Worm (Caenorhabditis elegans): Measurements from ENCODE around the gene T23B5.4.

ce11 chrIV:12674700-12675099 lies at the start of gene T23B5.4:
- TF ChIP-seq tbx-2 (tag; optimal IDR thresholded peaks at IDR 0.05) (no peak), unc-130 (tag; optimal IDR thresholded peaks at IDR 0.05) (no peak), Y116A8C.19 (tag; optimal IDR thresholded peaks at IDR 0.05; ENCODE audit: borderline replicate concordance) (no peak), ceh-8 (GFP tag; optimal IDR thresholded peaks at IDR 0.05) (no peak), snpc-4 (tag; optimal IDR thresholded peaks at IDR 0.05) (no peak), grh-1 (GFP tag; IDR thresholded peaks at IDR 0.05) (no peak)

Data from whole organism, L1 larva.